Fruit fly (Drosophila melanogaster) whole organism, embryonic: ENCODE measurements around the gene CG11178.

Source experiments
- CG10267 ChIP-seq: fragments of 200-800 bp; sonication (Bioruptor generic); optimal IDR thresholded peaks from 2 replicates; lab custom pipeline; 2018; ENCODE audit warnings: missing biosample characterization, mild to moderate bottlenecking, missing genetic modification characterization, moderate library complexity
- CG10274 ChIP-seq: fragments of 200-800 bp; sonication (Bioruptor generic); optimal IDR thresholded peaks from 3 replicates; lab custom pipeline; 2017; ENCODE audit warnings: missing biosample characterization, mild to moderate bottlenecking, missing genetic modification characterization
- CG10462 ChIP-seq: fragments of 200-800 bp; sonication (Bioruptor generic); optimal IDR thresholded peaks from 2 replicates; lab custom pipeline; 2016; ENCODE audit warnings: missing biosample characterization, missing genetic modification characterization
- CG11696 ChIP-seq: fragments of 200-800 bp; sonication (Bioruptor generic); IDR thresholded peaks from 2 replicates; pipeline ENCODE4 v1.3.6; 2022; ENCODE audit warnings: missing biosample characterization, missing genetic modification characterization
- CG14860 ChIP-seq: fragments of 200-800 bp; sonication (Bioruptor generic); IDR thresholded peaks from 3 replicates; pipeline ENCODE4 v1.3.6; 2022; ENCODE audit warnings: missing biosample characterization, missing genetic modification characterization; ENCODE audit not compliant: partially characterized antibody
- CG1647 ChIP-seq: fragments of 200-800 bp; sonication (Bioruptor generic); optimal IDR thresholded peaks from 3 replicates; lab custom pipeline; 2016; ENCODE audit warnings: missing biosample characterization, missing genetic modification characterization
- CG2875 ChIP-seq: fragments of 200-800 bp; sonication (Bioruptor generic); optimal IDR thresholded peaks from 2 replicates; lab custom pipeline; 2017; ENCODE audit warnings: missing biosample characterization, mild to moderate bottlenecking, missing genetic modification characterization, missing genetic modification reagents
- CG32532 ChIP-seq: fragments of 200-800 bp; sonication (Bioruptor generic); IDR thresholded peaks from 2 replicates; pipeline ENCODE4 v1.3.6; 2022; ENCODE audit warnings: missing biosample characterization, missing genetic modification characterization
- CG4360 ChIP-seq: fragments of 200-800 bp; sonication (Bioruptor generic); IDR thresholded peaks from 2 replicates; pipeline ENCODE4 v1.3.6; 2022; ENCODE audit warnings: missing biosample characterization, missing genetic modification characterization
- CG4820 ChIP-seq: fragments of 200-800 bp; sonication (Bioruptor generic); optimal IDR thresholded peaks from 3 replicates; lab custom pipeline; 2016; ENCODE audit warnings: missing biosample characterization, missing genetic modification characterization
- CG5953 ChIP-seq: fragments of 200-800 bp; sonication (Bioruptor generic); IDR thresholded peaks from 2 replicates; pipeline ENCODE4 v1.3.6; 2022; ENCODE audit warnings: missing biosample characterization, missing genetic modification characterization
- CG6654 ChIP-seq: fragments of 200-800 bp; sonication (Bioruptor generic); optimal IDR thresholded peaks from 2 replicates; lab custom pipeline; 2017; ENCODE audit warnings: missing biosample characterization, mild to moderate bottlenecking, missing genetic modification characterization
- CG6765 ChIP-seq: fragments of 200-800 bp; sonication (Bioruptor generic); optimal IDR thresholded peaks from 3 replicates; lab custom pipeline; 2017; ENCODE audit warnings: missing biosample characterization, mild to moderate bottlenecking, missing genetic modification characterization
- CG7839 ChIP-seq: fragments of 200-800 bp; sonication (Bioruptor generic); optimal IDR thresholded peaks from 3 replicates; lab custom pipeline; 2018; ENCODE audit warnings: missing biosample characterization, mild to moderate bottlenecking, missing genetic modification characterization, moderate library complexity
- CG7928 ChIP-seq: fragments of 200-800 bp; sonication (Bioruptor generic); optimal IDR thresholded peaks from 2 replicates; lab custom pipeline; 2017; ENCODE audit warnings: missing biosample characterization, mild to moderate bottlenecking, missing genetic modification characterization
- CG8924 ChIP-seq: fragments of 200-800 bp; optimal IDR thresholded peaks from 3 replicates; lab custom pipeline; 2019; ENCODE audit warnings: missing biosample characterization, mild to moderate bottlenecking, missing genetic modification characterization, moderate library complexity
- CG9876 ChIP-seq: fragments of 200-800 bp; sonication (Bioruptor generic); optimal IDR thresholded peaks from 2 replicates; lab custom pipeline; 2016; ENCODE audit warnings: missing biosample characterization, missing genetic modification characterization
- Camta ChIP-seq: fragments of 200-800 bp; sonication (Bioruptor generic); optimal IDR thresholded peaks from 2 replicates; lab custom pipeline; 2016; ENCODE audit warnings: missing biosample characterization, missing genetic modification characterization
- D ChIP-seq, 2 experiments: fragments of 200-800 bp in 1 of 2; fragments of >200 bp in 1 of 2; sonication (Bioruptor generic) in 1 of 2; optimal IDR thresholded peaks; 2 replicates in 1 of 2; 3 replicates in 1 of 2; lab custom pipeline; 2017; ENCODE audit warnings: mild to moderate bottlenecking in 1 of 2, missing biosample characterization in 1 of 2, missing genetic modification characterization in 1 of 2, missing genetic modification reagents in 1 of 2
- D19A ChIP-seq: fragments of 200-800 bp; optimal IDR thresholded peaks from 3 replicates; lab custom pipeline; 2019; ENCODE audit warnings: missing biosample characterization, mild to moderate bottlenecking, missing genetic modification characterization, moderate library complexity
- Fer2 ChIP-seq: fragments of 200-800 bp; sonication (Bioruptor generic); optimal IDR thresholded peaks from 2 replicates; lab custom pipeline; 2018; ENCODE audit warnings: missing biosample characterization, mild to moderate bottlenecking, missing genetic modification characterization, moderate library complexity
- GATAe ChIP-seq: fragments of 200-800 bp; sonication (Bioruptor generic); conservative IDR thresholded peaks from 2 replicates; pipeline ENCODE4 v1.3.6; 2022; ENCODE audit warnings: missing biosample characterization, missing genetic modification characterization
- H15 ChIP-seq: fragments of 200-800 bp; sonication (Bioruptor generic); IDR thresholded peaks from 3 replicates; pipeline ENCODE4 v1.3.6; 2022; ENCODE audit warnings: missing biosample characterization, missing genetic modification characterization
- HLH4C ChIP-seq: fragments of 200-800 bp; sonication (Bioruptor generic); IDR thresholded peaks from 3 replicates; pipeline ENCODE4 v1.3.6; 2022; ENCODE audit warnings: missing biosample characterization, missing genetic modification characterization; ENCODE audit not compliant: partially characterized antibody
- HLHmδ ChIP-seq: fragments of 200-800 bp; sonication (Bioruptor generic); optimal IDR thresholded peaks from 2 replicates; lab custom pipeline; 2018; ENCODE audit warnings: missing biosample characterization, mild to moderate bottlenecking, missing genetic modification characterization, moderate library complexity
- MBD-R2 ChIP-seq: fragments of 200-800 bp; sonication (Bioruptor generic); IDR thresholded peaks from 2 replicates; pipeline ENCODE4 v1.3.6; 2022; ENCODE audit warnings: missing biosample characterization, missing genetic modification characterization
- MESR4 ChIP-seq: fragments of 200-800 bp; sonication (Bioruptor generic); optimal IDR thresholded peaks from 2 replicates; lab custom pipeline; 2018; ENCODE audit warnings: missing biosample characterization, mild to moderate bottlenecking, missing genetic modification characterization, moderate library complexity
- NFAT ChIP-seq: fragments of 200-800 bp; sonication (Bioruptor generic); IDR thresholded peaks from 2 replicates; pipeline ENCODE4 v1.3.6; 2022; ENCODE audit warnings: missing biosample characterization, missing genetic modification characterization
- Nf-YC ChIP-seq: fragments of 200-800 bp; optimal IDR thresholded peaks from 3 replicates; lab custom pipeline; 2019; ENCODE audit warnings: missing biosample characterization, mild to moderate bottlenecking, missing genetic modification characterization, moderate library complexity
- NfI ChIP-seq: fragments of 200-800 bp; sonication (Bioruptor generic); optimal IDR thresholded peaks from 3 replicates; lab custom pipeline; 2018; ENCODE audit warnings: missing biosample characterization, mild to moderate bottlenecking, missing genetic modification characterization, moderate library complexity
- Oaz ChIP-seq: fragments of 200-800 bp; sonication (Bioruptor generic); IDR thresholded peaks from 2 replicates; pipeline ENCODE4 v1.3.6; 2022; ENCODE audit warnings: missing biosample characterization, missing genetic modification characterization
- Side ChIP-seq: fragments of 200-800 bp; sonication (Bioruptor generic); optimal IDR thresholded peaks from 2 replicates; lab custom pipeline; 2016; ENCODE audit warnings: missing biosample characterization, missing genetic modification characterization
- Sry-δ ChIP-seq: fragments of 200-800 bp; sonication (Bioruptor generic); optimal IDR thresholded peaks from 2 replicates; lab custom pipeline; 2016; ENCODE audit warnings: missing biosample characterization, missing genetic modification characterization
- amos ChIP-seq: fragments of 200-800 bp; sonication (Bioruptor generic); IDR thresholded peaks from 2 replicates; pipeline ENCODE4 v1.3.6; 2022; ENCODE audit warnings: missing biosample characterization, missing genetic modification characterization; ENCODE audit not compliant: partially characterized antibody
- az2 ChIP-seq: fragments of 200-800 bp; sonication (Bioruptor generic); optimal IDR thresholded peaks from 3 replicates; lab custom pipeline; 2016; ENCODE audit warnings: missing biosample characterization, missing genetic modification characterization
- dmrt11E ChIP-seq: fragments of 200-800 bp; sonication (Bioruptor generic); optimal IDR thresholded peaks from 3 replicates; lab custom pipeline; 2018; ENCODE audit warnings: missing biosample characterization, mild to moderate bottlenecking, missing genetic modification characterization, moderate library complexity
- gfzf ChIP-seq: fragments of 200-800 bp; sonication (Bioruptor generic); optimal IDR thresholded peaks from 2 replicates; lab custom pipeline; 2016; ENCODE audit warnings: missing biosample characterization, mild to moderate bottlenecking, missing genetic modification characterization, moderate library complexity
- grau ChIP-seq: fragments of 200-800 bp; optimal IDR thresholded peaks from 3 replicates; lab custom pipeline; 2019; ENCODE audit warnings: missing biosample characterization, mild to moderate bottlenecking, missing genetic modification characterization, moderate library complexity
- gt ChIP-seq: fragments of 200-800 bp; sonication (Bioruptor generic); IDR thresholded peaks from 2 replicates; pipeline ENCODE4 v1.3.6; 2022; ENCODE audit warnings: missing biosample characterization, missing genetic modification characterization
- ham ChIP-seq: fragments of 200-800 bp; sonication (Bioruptor generic); IDR thresholded peaks from 2 replicates; pipeline ENCODE4 v1.3.6; 2022; ENCODE audit warnings: missing biosample characterization, missing genetic modification characterization
- hb ChIP-seq: fragments of 200-800 bp; sonication (Bioruptor generic); IDR thresholded peaks from 3 replicates; pipeline ENCODE4 v1.3.6; 2022; ENCODE audit warnings: missing biosample characterization, missing genetic modification characterization; ENCODE audit not compliant: partially characterized antibody
- lov ChIP-seq, 2 experiments: fragments of 200-800 bp in 1 of 2; fragments of >200 bp in 1 of 2; sonication (Bioruptor generic) in 1 of 2; IDR thresholded peaks in 1 of 2; optimal IDR thresholded peaks in 1 of 2; 2 replicates in 1 of 2; 3 replicates in 1 of 2; pipeline versions ENCODE4 v1.3.6 to Lab custom; 2017 to 2022; ENCODE audit warnings: missing biosample characterization in 1 of 2, missing genetic modification characterization in 1 of 2
- onecut ChIP-seq: fragments of 200-800 bp; sonication (Bioruptor generic); IDR thresholded peaks from 2 replicates; pipeline ENCODE4 v1.3.6; 2022; ENCODE audit warnings: missing biosample characterization, missing genetic modification characterization
- slbo ChIP-seq: fragments of 200-800 bp; sonication (Bioruptor generic); IDR thresholded peaks from 2 replicates; pipeline ENCODE4 v1.3.6; 2022; ENCODE audit warnings: missing biosample characterization, missing genetic modification characterization
- ssp ChIP-seq: fragments of 200-800 bp; sonication (Bioruptor generic); IDR thresholded peaks from 2 replicates; pipeline ENCODE4 v1.3.6; 2022; ENCODE audit warnings: missing biosample characterization, missing genetic modification characterization
- twi ChIP-seq: fragments of 200-800 bp; optimal IDR thresholded peaks from 2 replicates; lab custom pipeline; 2019; ENCODE audit warnings: missing biosample characterization, mild to moderate bottlenecking, missing genetic modification characterization, moderate library complexity
- yki ChIP-seq: fragments of >200 bp; optimal IDR thresholded peaks from 3 replicates; lab custom pipeline; 2018

Gene CG11178

dm6 chrX:13563483-13564443 lies 41.7 kb upstream of the CG11178 start, which contains the start of the genes CG46311 and Tpst (continued):
- TF ChIP-seq CG8924 (tag; lab: Kevin White, UChicago) (peak; percentile 7), HLH4C (GFP tag; lab: Robert Waterston, UW) (peak; percentile 17; the same call in 1 of the 3 replicates), CG4360 (GFP tag; lab: Robert Waterston, UW) (peak; percentile 95), MBD-R2 (GFP tag; lab: Robert Waterston, UW) (peak; percentile 52), gt (no peak), yki (peak; percentile 23), hb (GFP tag; lab: Robert Waterston, UW) (no peak), Sry-δ (GFP tag; lab: Kevin White, UChicago) (peak; percentile 50), Nf-YC (tag; lab: Kevin White, UChicago) (peak; percentile 74), CG6765 (GFP tag; lab: Kevin White, UChicago) (no peak), twi (tag; lab: Kevin White, UChicago) (no peak), CG32532 (GFP tag; lab: Robert Waterston, UW) (peak; percentile 86), Oaz (GFP tag; lab: Robert Waterston, UW) (no peak), CG5953 (GFP tag; lab: Robert Waterston, UW) (0 out of 2 replicates have a peak, but pooled peaks have one; percentile 27), CG1647 (GFP tag; lab: Kevin White, UChicago) (peak; percentile 28), Fer2 (tag; lab: Kevin White, UChicago) (no peak), Side (GFP tag; lab: Kevin White, UChicago) (peak; percentile 37), gfzf (GFP tag; lab: Kevin White, UChicago) (peak; percentile 99), MESR4 (GFP tag; lab: Kevin White, UChicago) (peak; percentile 84), CG10462 (no peak), amos (GFP tag; lab: Robert Waterston, UW) (peak; percentile 59), CG7928 (GFP tag; lab: Kevin White, UChicago) (peak; percentile 35), lov (optimal IDR thresholded peaks at IDR 0.05; lab: Kevin White, UChicago) (no peak), lov (GFP tag; IDR thresholded peaks at IDR 0.05; lab: Robert Waterston, UW) (peak; percentile 62; the same call in 1 of the 3 replicates), CG10267 (tag; lab: Kevin White, UChicago) (peak; percentile 57), CG14860 (no peak), ham (no peak), CG9876 (peak; percentile 1), CG4820 (peak; percentile 50), CG6654 (GFP tag; lab: Kevin White, UChicago) (no peak), dmrt11E (tag; lab: Kevin White, UChicago) (peak; percentile 43), az2 (GFP tag; lab: Kevin White, UChicago) (peak; percentile 67), CG10274 (GFP tag; lab: Kevin White, UChicago) (no peak), grau (tag; lab: Kevin White, UChicago) (peak; percentile 61), CG11696 (GFP tag; lab: Robert Waterston, UW) (no peak), CG2875 (GFP tag; lab: Kevin White, UChicago) (peak; percentile 6), ssp (GFP tag; lab: Robert Waterston, UW) (peak; percentile 42), D19A (tag; lab: Kevin White, UChicago) (no peak), H15 (GFP tag; lab: Robert Waterston, UW) (peak; percentile 72), CG7839 (peak; percentile 66), Camta (GFP tag; lab: Kevin White, UChicago) (peak; percentile 30), onecut (GFP tag; lab: Robert Waterston, UW) (peak; percentile 61), GATAe (GFP tag; lab: Robert Waterston, UW) (no peak), NfI (peak; percentile 59), HLHmδ (GFP tag; lab: Kevin White, UChicago) (peak; percentile 50), slbo (peak; percentile 85), NFAT (peak; percentile 83), D (optimal IDR thresholded peaks at IDR 0.05; lab: Kevin White, UChicago) (peak; percentile 64), D (GFP tag; optimal IDR thresholded peaks at IDR 0.05; lab: Kevin White, UChicago) (no peak)
